Worm (Caenorhabditis elegans) whole organism, L4 larva: ENCODE data around the gene srz-11.

Experiments
- F49E8.2 ChIP-seq: sonication (generic microtip); optimal IDR thresholded peaks from 2 replicates; lab custom pipeline; 2016; ENCODE audit warnings: missing compliant biosample characterization, mild to moderate bottlenecking, missing genetic modification characterization, borderline replicate concordance
- T26A8.4 ChIP-seq: fragments of 200-800 bp; sonication (Bioruptor generic); IDR thresholded peaks from 2 replicates; pipeline ENCODE4 v1.3.6; 2022; ENCODE audit warnings: missing genetic modification characterization, missing compliant biosample characterization
- Y105C5A.15 ChIP-seq: fragments of 200-800 bp; sonication (Bioruptor generic); IDR thresholded peaks from 2 replicates; pipeline ENCODE4 v1.3.6; 2022; ENCODE audit warnings: missing genetic modification characterization, missing compliant biosample characterization
- ZK337.2 ChIP-seq: fragments of 200-800 bp; sonication (Bioruptor generic); IDR thresholded peaks from 2 replicates; pipeline ENCODE4 v1.3.6; 2022; ENCODE audit warnings: missing genetic modification reagents, missing genetic modification characterization, missing compliant biosample characterization
- aha-1 ChIP-seq: fragments of 150-350 bp; peaks from one replicate; lab custom pipeline; 2014; ENCODE audit warnings: missing biosample characterization, missing genetic modification characterization
- aly-2 ChIP-seq: sonication (generic microtip); optimal IDR thresholded peaks from 2 replicates; lab custom pipeline; 2018; ENCODE audit warnings: missing biosample characterization, missing genetic modification characterization
- ama-1 ChIP-seq: fragments of 150-350 bp; optimal IDR thresholded peaks from 2 replicates; lab custom pipeline; 2014; ENCODE audit warnings: inconsistent platforms, mixed read lengths
- attf-4 ChIP-seq: sonication (generic microtip); optimal IDR thresholded peaks from 3 replicates; lab custom pipeline; 2017; ENCODE audit warnings: missing biosample characterization, missing genetic modification characterization
- ceh-28 ChIP-seq: fragments of 150-350 bp; optimal IDR thresholded peaks from 2 replicates; lab custom pipeline; 2014; ENCODE audit warnings: missing biosample characterization, missing genetic modification reagents, missing genetic modification characterization
- ceh-62 ChIP-seq: sonication (generic microtip); optimal IDR thresholded peaks from 2 replicates; lab custom pipeline; 2017; ENCODE audit warnings: missing biosample characterization, missing genetic modification characterization
- cey-2 ChIP-seq: sonication (generic microtip); optimal IDR thresholded peaks from 3 replicates; lab custom pipeline; 2017; ENCODE audit warnings: missing genetic modification characterization, mild to moderate bottlenecking, missing compliant biosample characterization, antibody characterized with exemption, borderline replicate concordance; ENCODE audit not compliant: insufficient read depth
- ctbp-1 ChIP-seq: fragments of 200-800 bp; sonication (Bioruptor generic); IDR thresholded peaks from 2 replicates; pipeline ENCODE4 v1.3.6; 2022; ENCODE audit warnings: missing genetic modification reagents, missing genetic modification characterization, missing compliant biosample characterization
- daf-16 ChIP-seq, 3 experiments: sonication (generic microtip); optimal IDR thresholded peaks; 2 replicates each; lab custom pipeline; 2016 to 2017; ENCODE audit warnings: missing genetic modification characterization in 3 of 3, missing genetic modification reagents in 3 of 3, mild to moderate bottlenecking in 2 of 3, missing compliant biosample characterization in 2 of 3, missing biosample characterization in 1 of 3, moderate library complexity in 1 of 3
- dmd-6 ChIP-seq: fragments of 200-800 bp; sonication (Bioruptor generic); IDR thresholded peaks from 2 replicates; pipeline ENCODE4 v1.3.6; 2022; ENCODE audit warnings: missing genetic modification reagents, missing genetic modification characterization, missing compliant biosample characterization
- duxl-1 ChIP-seq: sonication (generic microtip); optimal IDR thresholded peaks from 2 replicates; lab custom pipeline; 2016; ENCODE audit warnings: mild to moderate bottlenecking, missing genetic modification characterization, moderate library complexity, missing compliant biosample characterization; ENCODE audit not compliant: poor library complexity
- fos-1 ChIP-seq: fragments of 150-350 bp; optimal IDR thresholded peaks from 2 replicates; lab custom pipeline; 2014; ENCODE audit warnings: missing biosample characterization, missing genetic modification characterization
- gei-8 ChIP-seq: fragments of 200-800 bp; sonication (Bioruptor generic); optimal IDR thresholded peaks from 2 replicates; lab custom pipeline; 2018; ENCODE audit warnings: mild to moderate bottlenecking, missing genetic modification characterization, missing compliant biosample characterization
- lin-1 ChIP-seq: fragments of 200-800 bp; sonication (Bioruptor generic); IDR thresholded peaks from 2 replicates; pipeline ENCODE4 v1.3.6; 2022; ENCODE audit warnings: missing genetic modification reagents, missing genetic modification characterization, missing compliant biosample characterization
- lin-15B ChIP-seq: fragments of 150-350 bp; sonication (generic microtip); optimal IDR thresholded peaks from 3 replicates; lab custom pipeline; 2014; ENCODE audit warnings: missing biosample characterization, missing genetic modification characterization
- lin-29 ChIP-seq: fragments of 200-800 bp; sonication (Bioruptor generic); IDR thresholded peaks from 2 replicates; pipeline ENCODE4 v1.3.6; 2022; ENCODE audit warnings: missing genetic modification reagents, missing genetic modification characterization, missing compliant biosample characterization
- lin-38 ChIP-seq: fragments of 200-800 bp; sonication (Bioruptor generic); IDR thresholded peaks from 2 replicates; pipeline ENCODE4 v1.3.6; 2022; ENCODE audit warnings: missing genetic modification reagents, missing genetic modification characterization, missing compliant biosample characterization
- madf-9 ChIP-seq: fragments of 200-800 bp; sonication (Bioruptor generic); conservative IDR thresholded peaks from 2 replicates; pipeline ENCODE4 v1.3.6; 2022; ENCODE audit warnings: missing genetic modification reagents, missing genetic modification characterization, missing compliant biosample characterization
- mdt-29 ChIP-seq: fragments of 200-800 bp; sonication (Bioruptor generic); IDR thresholded peaks from 2 replicates; pipeline ENCODE4 v1.3.6; 2022; ENCODE audit warnings: missing genetic modification reagents, missing genetic modification characterization, missing compliant biosample characterization
- mep-1 ChIP-seq: fragments of 150-350 bp; sonication (generic microtip); optimal IDR thresholded peaks from 3 replicates; lab custom pipeline; 2014; ENCODE audit warnings: missing biosample characterization, missing genetic modification characterization
- nhr-10 ChIP-seq: fragments of 150-350 bp; optimal IDR thresholded peaks from 2 replicates; lab custom pipeline; 2014; ENCODE audit warnings: missing biosample characterization, missing genetic modification characterization
- nhr-111 ChIP-seq: fragments of 200-800 bp; sonication (Bioruptor generic); optimal IDR thresholded peaks from 2 replicates; lab custom pipeline; 2018; ENCODE audit warnings: mild to moderate bottlenecking, missing genetic modification characterization, missing compliant biosample characterization
- nhr-25 ChIP-seq: sonication (generic microtip); optimal IDR thresholded peaks from 2 replicates; lab custom pipeline; 2017; ENCODE audit warnings: missing genetic modification characterization, mild to moderate bottlenecking, missing compliant biosample characterization, antibody characterized with exemption, moderate library complexity, borderline replicate concordance; ENCODE audit not compliant: insufficient read depth
- nhr-28 ChIP-seq: fragments of 150-350 bp; optimal IDR thresholded peaks from 2 replicates; lab custom pipeline; 2014; ENCODE audit warnings: missing biosample characterization, missing genetic modification characterization
- nhr-6 ChIP-seq: fragments of 150-350 bp; optimal IDR thresholded peaks from 2 replicates; lab custom pipeline; 2014; ENCODE audit warnings: missing biosample characterization, missing genetic modification characterization
- nhr-77 ChIP-seq: fragments of 150-350 bp; optimal IDR thresholded peaks from 2 replicates; lab custom pipeline; 2014; ENCODE audit warnings: missing biosample characterization, missing genetic modification characterization
- pha-4 ChIP-seq, 2 experiments: fragments of 150-350 bp in 1 of 2; fragments of 200-800 bp in 1 of 2; sonication (Bioruptor generic) in 1 of 2; IDR thresholded peaks in 1 of 2; optimal IDR thresholded peaks in 1 of 2; 2 replicates each; pipeline versions ENCODE4 v1.3.6 to Lab custom; 2014 to 2022; ENCODE audit warnings: missing genetic modification characterization in 2 of 2, missing genetic modification reagents in 2 of 2, missing biosample characterization in 1 of 2, missing compliant biosample characterization in 1 of 2
- php-3 ChIP-seq: fragments of 200-800 bp; sonication (Bioruptor generic); IDR thresholded peaks from 2 replicates; pipeline ENCODE4 v1.3.6; 2022; ENCODE audit warnings: missing genetic modification reagents, missing genetic modification characterization, missing compliant biosample characterization
- pqm-1 ChIP-seq: sonication (generic microtip); optimal IDR thresholded peaks from 2 replicates; lab custom pipeline; 2017; ENCODE audit warnings: missing biosample characterization, missing genetic modification characterization
- rbr-2 ChIP-seq: sonication (generic microtip); optimal IDR thresholded peaks from 2 replicates; lab custom pipeline; 2016; ENCODE audit warnings: missing genotype, missing genetic modification characterization, missing compliant biosample characterization
- sdz-12 ChIP-seq: fragments of 200-800 bp; sonication (Bioruptor generic); optimal IDR thresholded peaks from 2 replicates; lab custom pipeline; 2018; ENCODE audit warnings: mild to moderate bottlenecking, missing genetic modification characterization, missing compliant biosample characterization
- set-16 ChIP-seq: fragments of 200-800 bp; sonication (Bioruptor generic); IDR thresholded peaks from 2 replicates; pipeline ENCODE4 v1.3.6; 2022; ENCODE audit warnings: missing genetic modification reagents, missing genetic modification characterization, missing compliant biosample characterization
- snpc-4 ChIP-seq: fragments of 150-350 bp; optimal IDR thresholded peaks from 2 replicates; lab custom pipeline; 2014; ENCODE audit warnings: missing biosample characterization, missing genetic modification characterization
- spr-1 ChIP-seq: sonication (generic microtip); optimal IDR thresholded peaks from 2 replicates; lab custom pipeline; 2016; ENCODE audit warnings: mild to moderate bottlenecking, missing genetic modification characterization, missing compliant biosample characterization
- tra-1 ChIP-seq: fragments of 200-800 bp; sonication (Bioruptor generic); IDR thresholded peaks from 2 replicates; pipeline ENCODE4 v1.3.6; 2022; ENCODE audit warnings: missing genetic modification reagents, missing genetic modification characterization, missing compliant biosample characterization
- unc-130 ChIP-seq: sonication (generic microtip); optimal IDR thresholded peaks from 2 replicates; lab custom pipeline; 2016; ENCODE audit warnings: missing genetic modification reagents, missing genetic modification characterization, missing compliant biosample characterization

srz-11 gene

ce11 chrV:15125162-15125561 lies 37.7 kb upstream of the srz-11 start, which contains the start of gene ugt-30:
Gene ugt-30 (minus strand): TSS chrV:15125262.
- peak; percentile 40; the same call in 1 of the 2 replicates for TF ChIP-seq dmd-6 (GFP tag; lab: Robert Waterston, UW)

- TF ChIP-seq Y105C5A.15 (GFP tag; lab: Robert Waterston, UW) (no peak), tra-1 (no peak), ama-1 (lab: Kevin White, UChicago) (no peak), cey-2 (no peak), lin-38 (GFP tag; lab: Robert Waterston, UW) (no peak), php-3 (GFP tag; lab: Robert Waterston, UW) (no peak), nhr-77 (tag; lab: Kevin White, UChicago) (no peak)
Measured at ce11 chrV:15127413-15127812, 35.5 kb upstream of the srz-11 start, which contains the start of gene srj-27. Gene srj-27 (minus strand): TSS chrV:15127513.

- no peak for TF ChIP-seq mep-1
- TF ChIP-seq attf-4 (tag; lab: Kevin White, UChicago): no peak
- TF ChIP-seq duxl-1 (tag; lab: Kevin White, UChicago): no peak
Measured at ce11 chrV:15127955-15128354, 34.9 kb upstream of the srz-11 start, which contains the start of gene srr-7. Gene srr-7 (plus strand): TSS chrV:15128255.

- TF ChIP-seq nhr-111 (GFP tag; lab: Kevin White, UChicago) (no peak), ceh-62 (tag; lab: Kevin White, UChicago) (no peak), cey-2 (no peak), F49E8.2 (tag; lab: Kevin White, UChicago) (no peak), T26A8.4 (no peak), aha-1 (tag; lab: Kevin White, UChicago) (no peak), nhr-10 (tag; lab: Kevin White, UChicago) (no peak), snpc-4 (tag; lab: Kevin White, UChicago) (no peak), lin-29 (GFP tag; lab: Robert Waterston, UW) (no peak), pqm-1 (tag; lab: Kevin White, UChicago) (no peak), gei-8 (no peak), Y105C5A.15 (GFP tag; lab: Robert Waterston, UW) (no peak), lin-1 (no peak)
- TF ChIP-seq, all 104 proteins: peak for 0
Measured at ce11 chrV:15132423-15132822, 30.5 kb upstream of the srz-11 start, which contains the start of gene str-171. Gene str-171 (minus strand): TSS chrV:15132523.

- TF ChIP-seq daf-16 (GFP tag; optimal IDR thresholded peaks at IDR 0.05; lab: Kevin White, UChicago): no peak
- peak; percentile 25 for TF ChIP-seq daf-16 (tag; optimal IDR thresholded peaks at IDR 0.05; lab: Kevin White, UChicago)
- TF ChIP-seq nhr-6 (tag; lab: Kevin White, UChicago): peak; percentile 8
- TF ChIP-seq dmd-6 (GFP tag; lab: Robert Waterston, UW): peak; percentile 16; the same call in 1 of the 2 replicates
- peak; percentile 36 for TF ChIP-seq nhr-28 (tag; lab: Kevin White, UChicago)
- no peak for TF ChIP-seq nhr-25 (tag; lab: Kevin White, UChicago)
- TF ChIP-seq ama-1 (lab: Kevin White, UChicago): no peak
- TF ChIP-seq, all 104 proteins: peak for 4
Measured at ce11 chrV:15133812-15134211, 29.1 kb upstream of the srz-11 start.

- TF ChIP-seq pha-4 (GFP tag; IDR thresholded peaks at IDR 0.05; lab: Robert Waterston, UW) (no peak), pha-4 (tag; optimal IDR thresholded peaks at IDR 0.05; lab: Kevin White, UChicago) (peak; percentile 47), sdz-12 (no peak), ZK337.2 (GFP tag; lab: Robert Waterston, UW) (peak; percentile 47; the same call in 1 of the 2 replicates), ceh-62 (tag; lab: Kevin White, UChicago) (no peak), lin-15B (peak; percentile 46), rbr-2 (tag; lab: Kevin White, UChicago) (peak; percentile 41), madf-9 (GFP tag; lab: Robert Waterston, UW) (0 out of 2 replicates have a peak, but pooled peaks have one; percentile 11), fos-1 (tag; lab: Kevin White, UChicago) (no peak), lin-1 (no peak), spr-1 (tag; lab: Kevin White, UChicago) (no peak), nhr-28 (tag; lab: Kevin White, UChicago) (peak; percentile 69), ceh-28 (tag; lab: Kevin White, UChicago) (no peak), ctbp-1 (GFP tag; lab: Robert Waterston, UW) (no peak), mdt-29 (GFP tag; lab: Robert Waterston, UW) (no peak), set-16 (no peak), pqm-1 (tag; lab: Kevin White, UChicago) (no peak), aly-2 (no peak), unc-130 (peak; percentile 47), attf-4 (tag; lab: Kevin White, UChicago) (no peak)
Measured at ce11 chrV:15136772-15137171, 26.1 kb upstream of the srz-11 start, which contains the start of gene aipl-1. Gene aipl-1 (minus strand): TSS chrV:15136801.
